Fruit fly (Drosophila melanogaster) whole organism, prepupa: Measurements from ENCODE around the gene REPTOR.

Experiments used
- CG11294 ChIP-seq: fragments of 200-800 bp; sonication (Bioruptor generic); IDR thresholded peaks from 2 replicates; pipeline ENCODE4 v1.3.6; 2022; ENCODE audit warnings: missing biosample characterization, missing genetic modification characterization
- CG11902 ChIP-seq: fragments of 200-800 bp; sonication (Bioruptor generic); optimal IDR thresholded peaks from 3 replicates; lab custom pipeline; 2016; ENCODE audit warnings: missing biosample characterization, missing genetic modification characterization
- CG15336 ChIP-seq: fragments of 200-800 bp; sonication (Bioruptor generic); IDR thresholded peaks from 2 replicates; pipeline ENCODE4 v1.3.6; 2022; ENCODE audit warnings: missing biosample characterization, missing genetic modification characterization
- CG1621 ChIP-seq: fragments of 200-800 bp; sonication (Bioruptor generic); optimal IDR thresholded peaks from 3 replicates; lab custom pipeline; 2018; ENCODE audit warnings: missing biosample characterization, mild to moderate bottlenecking, missing genetic modification characterization
- CG3032 ChIP-seq: fragments of 200-800 bp; optimal IDR thresholded peaks from 2 replicates; lab custom pipeline; 2019; ENCODE audit warnings: missing biosample characterization, mild to moderate bottlenecking, missing genetic modification characterization, moderate library complexity
- CG31627 ChIP-seq: fragments of 200-800 bp; sonication (Bioruptor generic); optimal IDR thresholded peaks from 3 replicates; lab custom pipeline; 2016; ENCODE audit warnings: missing biosample characterization, missing genetic modification characterization
- CG34406 ChIP-seq: fragments of 200-800 bp; sonication (Bioruptor generic); optimal IDR thresholded peaks from 3 replicates; lab custom pipeline; 2016; ENCODE audit warnings: missing biosample characterization, missing genetic modification characterization
- CG3919 ChIP-seq: fragments of 200-800 bp; sonication (Bioruptor generic); optimal IDR thresholded peaks from 3 replicates; lab custom pipeline; 2016; ENCODE audit warnings: missing biosample characterization, missing genetic modification characterization
- CG6163 ChIP-seq: fragments of 200-800 bp; sonication (Bioruptor generic); IDR thresholded peaks from 3 replicates; pipeline ENCODE4 v1.3.6; 2022; ENCODE audit warnings: missing biosample characterization, missing genetic modification characterization
- CG6792 ChIP-seq: fragments of 200-800 bp; sonication (Bioruptor generic); optimal IDR thresholded peaks from 3 replicates; lab custom pipeline; 2016; ENCODE audit warnings: missing biosample characterization, missing genetic modification characterization
- CG6808 ChIP-seq: fragments of 200-800 bp; sonication (Bioruptor generic); optimal IDR thresholded peaks from 3 replicates; lab custom pipeline; 2017; ENCODE audit warnings: missing biosample characterization, missing genetic modification characterization, mild to moderate bottlenecking, moderate library complexity, missing genetic modification reagents
- CG6854 ChIP-seq: fragments of 200-800 bp; sonication (Bioruptor generic); optimal IDR thresholded peaks from 2 replicates; lab custom pipeline; 2017; ENCODE audit warnings: missing biosample characterization, mild to moderate bottlenecking, missing genetic modification characterization
- CG8119 ChIP-seq: fragments of 200-800 bp; sonication (Bioruptor generic); IDR thresholded peaks from 3 replicates; pipeline ENCODE4 v1.3.6; 2022; ENCODE audit warnings: missing biosample characterization, missing genetic modification characterization
- CG8319 ChIP-seq: fragments of 200-800 bp; sonication (Bioruptor generic); optimal IDR thresholded peaks from 3 replicates; lab custom pipeline; 2016; ENCODE audit warnings: missing biosample characterization, missing genetic modification characterization
- CG8632 ChIP-seq: fragments of 200-800 bp; sonication (Bioruptor generic); optimal IDR thresholded peaks from 3 replicates; lab custom pipeline; 2016; ENCODE audit warnings: missing biosample characterization, missing genetic modification characterization
- CG9139 ChIP-seq: fragments of 200-800 bp; sonication (Bioruptor generic); optimal IDR thresholded peaks from 3 replicates; lab custom pipeline; 2017; ENCODE audit warnings: missing biosample characterization, mild to moderate bottlenecking, missing genetic modification characterization
- Eip78C ChIP-seq: fragments of 200-800 bp; sonication (Bioruptor generic); peaks from one replicate; lab custom pipeline; 2016; ENCODE audit warnings: missing biosample characterization, missing genetic modification characterization
- Gug ChIP-seq: fragments of 200-800 bp; sonication (Bioruptor generic); IDR thresholded peaks from 2 replicates; pipeline ENCODE4 v1.3.6; 2022; ENCODE audit warnings: missing biosample characterization, missing genetic modification characterization
- Hr38 ChIP-seq: sonication (Bioruptor generic); optimal IDR thresholded peaks from 2 replicates; lab custom pipeline; 2016; ENCODE audit warnings: missing biosample characterization, missing genetic modification characterization
- Smox ChIP-seq: fragments of 200-800 bp; sonication (Bioruptor generic); optimal IDR thresholded peaks from 3 replicates; lab custom pipeline; 2016; ENCODE audit warnings: missing biosample characterization, missing genetic modification characterization
- Sox102F ChIP-seq: fragments of 200-800 bp; sonication (Bioruptor generic); optimal IDR thresholded peaks from 2 replicates; lab custom pipeline; 2016; ENCODE audit warnings: missing biosample characterization, mild to moderate bottlenecking, missing genetic modification characterization
- Sox14 ChIP-seq: fragments of 200-800 bp; sonication (Bioruptor generic); optimal IDR thresholded peaks from 3 replicates; lab custom pipeline; 2016; ENCODE audit warnings: missing biosample characterization, missing genetic modification characterization
- Sox15 ChIP-seq: fragments of 200-800 bp; sonication (Bioruptor generic); optimal IDR thresholded peaks from 3 replicates; lab custom pipeline; 2016; ENCODE audit warnings: missing biosample characterization, missing genetic modification characterization
- achi ChIP-seq: fragments of 200-800 bp; sonication (Bioruptor generic); optimal IDR thresholded peaks from 3 replicates; lab custom pipeline; 2016; ENCODE audit warnings: missing biosample characterization, missing genetic modification characterization
- cyc ChIP-seq: fragments of 200-800 bp; sonication (Bioruptor generic); optimal IDR thresholded peaks from 3 replicates; lab custom pipeline; 2016; ENCODE audit warnings: missing biosample characterization, missing genetic modification characterization
- dsx ChIP-seq: fragments of 200-800 bp; optimal IDR thresholded peaks from 3 replicates; lab custom pipeline; 2019; ENCODE audit warnings: missing biosample characterization, mild to moderate bottlenecking, missing genetic modification characterization, moderate library complexity; ENCODE audit not compliant: poor library complexity, severe bottlenecking
- eg ChIP-seq: fragments of 200-800 bp; sonication (Bioruptor generic); IDR thresholded peaks from 3 replicates; pipeline ENCODE4 v1.3.6; 2022; ENCODE audit warnings: missing biosample characterization, missing genetic modification characterization
- net ChIP-seq: fragments of 200-800 bp; sonication (Bioruptor generic); optimal IDR thresholded peaks from 3 replicates; lab custom pipeline; 2016; ENCODE audit warnings: missing biosample characterization, missing genetic modification characterization
- svp ChIP-seq: fragments of 200-800 bp; sonication (Bioruptor generic); peaks from one replicate; lab custom pipeline; 2016; ENCODE audit warnings: missing biosample characterization, missing genetic modification characterization
- topi ChIP-seq: fragments of 200-800 bp; sonication (Bioruptor generic); optimal IDR thresholded peaks from 3 replicates; lab custom pipeline; 2016; ENCODE audit warnings: missing biosample characterization, missing genetic modification characterization
- vri ChIP-seq: fragments of 200-800 bp; sonication (Bioruptor generic); optimal IDR thresholded peaks from 3 replicates; lab custom pipeline; 2016; ENCODE audit warnings: missing biosample characterization, mild to moderate bottlenecking, missing genetic modification characterization

Gene REPTOR

dm6 chr3R:24565748-24566239, 16.9 kb downstream of the REPTOR start (continued):
- peak; percentile 3 for TF ChIP-seq CG34406 (GFP tag; lab: Kevin White, UChicago)
- TF ChIP-seq CG11902 (GFP tag; lab: Kevin White, UChicago), result no peak
- peak; percentile 37 for TF ChIP-seq CG6808 (GFP tag; lab: Kevin White, UChicago)
- peak; percentile 77; the same call in 2 of the 3 replicates for TF ChIP-seq CG6163 (GFP tag; lab: Robert Waterston, UW)
- TF ChIP-seq CG1621 (tag; lab: Kevin White, UChicago), result peak; percentile 2
- TF ChIP-seq Sox14, result peak; percentile 39
- TF ChIP-seq net (GFP tag; lab: Kevin White, UChicago), result peak; percentile 57
- no peak for TF ChIP-seq CG8319 (GFP tag; lab: Kevin White, UChicago)
- peak; percentile 12 for TF ChIP-seq Smox
- TF ChIP-seq Eip78C (GFP tag; lab: Kevin White, UChicago), result peak; percentile 85
- peak; percentile 12 for TF ChIP-seq CG6792 (GFP tag; lab: Kevin White, UChicago)
- TF ChIP-seq CG3919 (GFP tag; lab: Kevin White, UChicago), result peak; percentile 23
- no peak for TF ChIP-seq CG6854

- TF ChIP-seq CG31627 (GFP tag; lab: Kevin White, UChicago) (peak; percentile 5), CG1621 (tag; lab: Kevin White, UChicago) (no peak), vri (GFP tag; lab: Kevin White, UChicago) (peak; percentile 9), CG15336 (no peak), CG8632 (GFP tag; lab: Kevin White, UChicago) (no peak)
Measured at dm6 chr3R:24564799-24565344, 17.8 kb downstream of the REPTOR start.

dm6 chr3R:24564191-24564798, 18.4 kb downstream of the REPTOR start:
- no peak for TF ChIP-seq Sox102F (GFP tag; lab: Kevin White, UChicago)
- TF ChIP-seq cyc (GFP tag; lab: Kevin White, UChicago), result no peak
- no peak for TF ChIP-seq svp (GFP tag; lab: Kevin White, UChicago)
- TF ChIP-seq CG11294 (GFP tag; lab: Robert Waterston, UW), result no peak

- TF ChIP-seq CG11902 (GFP tag; lab: Kevin White, UChicago) (no peak), vri (GFP tag; lab: Kevin White, UChicago) (no peak), CG8119 (GFP tag; lab: Robert Waterston, UW) (no peak), achi (no peak), Eip78C (GFP tag; lab: Kevin White, UChicago) (no peak), Gug (GFP tag; lab: Robert Waterston, UW) (no peak), CG9139 (GFP tag; lab: Kevin White, UChicago) (no peak), CG6854 (no peak), CG8632 (GFP tag; lab: Kevin White, UChicago) (no peak), CG15336 (no peak), eg (GFP tag; lab: Robert Waterston, UW) (no peak), Hr38 (GFP tag; lab: Kevin White, UChicago) (no peak), Sox102F (GFP tag; lab: Kevin White, UChicago) (no peak), Smox (no peak)
Measured at dm6 chr3R:24563039-24563825, 19.4 kb downstream of the REPTOR start.

- TF ChIP-seq CG6808 (GFP tag; lab: Kevin White, UChicago) (peak; percentile 17), CG3032 (tag; lab: Kevin White, UChicago) (no peak), Eip78C (GFP tag; lab: Kevin White, UChicago) (peak; percentile 8), topi (GFP tag; lab: Kevin White, UChicago) (no peak), Sox14 (no peak), dsx (peak; percentile 3), Sox15 (no peak)
Measured at dm6 chr3R:24562323-24563025, 20.2 kb downstream of the REPTOR start.
